Worm (Caenorhabditis elegans): Measurements from ENCODE around the gene aps-1.

- TF ChIP-seq pqm-1 (tag; optimal IDR thresholded peaks at IDR 0.05) (no peak), alr-1 (tag; optimal IDR thresholded peaks at IDR 0.05; ENCODE audit: borderline replicate concordance) (no peak), ztf-11 (tag; optimal IDR thresholded peaks at IDR 0.05) (no peak), mep-1 (tag; optimal IDR thresholded peaks at IDR 0.05) (no peak), efl-1 (optimal IDR thresholded peaks at IDR 0.05) (no peak), efl-1 (GFP tag; optimal IDR thresholded peaks at IDR 0.05 in 1 of 2) (no peak), lin-13 (GFP tag; optimal IDR thresholded peaks at IDR 0.05) (no peak)
These were observed 35.0 kb upstream of the aps-1 start for ce11 chrV:5982722-5983121.

All from whole organism, L1 larva.